Worm (Caenorhabditis elegans) whole organism, late embryonic: ENCODE measurements around the gene sru-24.

Source experiments
- C38D4.7 ChIP-seq: fragments of 200-800 bp; sonication (Bioruptor generic); optimal IDR thresholded peaks from 2 replicates; lab custom pipeline; 2018; ENCODE audit warnings: mild to moderate bottlenecking, missing genetic modification characterization, moderate library complexity, missing compliant biosample characterization
- F13H6.1 ChIP-seq: sonication (generic microtip); optimal IDR thresholded peaks from 2 replicates; lab custom pipeline; 2016; ENCODE audit warnings: missing genetic modification characterization, missing compliant biosample characterization
- K02D7.2 ChIP-seq: sonication (generic microtip); optimal IDR thresholded peaks from 2 replicates; lab custom pipeline; 2017; ENCODE audit warnings: mild to moderate bottlenecking, missing genetic modification characterization, missing compliant biosample characterization
- K09A11.1 ChIP-seq: sonication (generic microtip); optimal IDR thresholded peaks from 2 replicates; lab custom pipeline; 2017; ENCODE audit warnings: antibody characterized with exemption, mild to moderate bottlenecking, missing genetic modification characterization, missing compliant biosample characterization; ENCODE audit not compliant: insufficient read depth
- T23F11.4 ChIP-seq: fragments of 200-800 bp; sonication (Bioruptor generic); optimal IDR thresholded peaks from 2 replicates; lab custom pipeline; 2018; ENCODE audit warnings: mild to moderate bottlenecking, missing genetic modification characterization, missing compliant biosample characterization
- Y22D7AL.16 ChIP-seq: sonication (generic microtip); optimal IDR thresholded peaks from 2 replicates; lab custom pipeline; 2016; ENCODE audit warnings: missing genetic modification characterization, missing compliant biosample characterization
- ahr-1 ChIP-seq: sonication (generic microtip); optimal IDR thresholded peaks from 2 replicates; lab custom pipeline; 2016; ENCODE audit warnings: missing genetic modification characterization, missing compliant biosample characterization
- ama-1 ChIP-seq: fragments of 150-350 bp; optimal IDR thresholded peaks from 2 replicates; lab custom pipeline; 2014
- ceh-18 ChIP-seq: sonication (generic microtip); optimal IDR thresholded peaks from 2 replicates; lab custom pipeline; 2016; ENCODE audit warnings: missing genetic modification characterization, missing compliant biosample characterization
- ceh-2 ChIP-seq: sonication (generic microtip); optimal IDR thresholded peaks from 2 replicates; lab custom pipeline; 2016; ENCODE audit warnings: missing genotype, missing genetic modification characterization, missing compliant biosample characterization
- ceh-22 ChIP-seq: sonication (generic microtip); optimal IDR thresholded peaks from 2 replicates; lab custom pipeline; 2017; ENCODE audit warnings: missing biosample characterization, missing genetic modification characterization
- ceh-24 ChIP-seq: sonication (generic microtip); optimal IDR thresholded peaks from 2 replicates; lab custom pipeline; 2016; ENCODE audit warnings: mild to moderate bottlenecking, missing genetic modification characterization, missing compliant biosample characterization
- ceh-30 ChIP-seq: fragments of 150-350 bp; optimal IDR thresholded peaks from 2 replicates; lab custom pipeline; 2014; ENCODE audit warnings: missing biosample characterization, missing genetic modification characterization
- ceh-45 ChIP-seq: fragments of 200-800 bp; sonication (Bioruptor generic); IDR thresholded peaks from 2 replicates; pipeline ENCODE4 v1.3.6; 2022; ENCODE audit warnings: missing genetic modification reagents, missing genetic modification characterization, missing compliant biosample characterization
- ceh-6 ChIP-seq: fragments of 200-800 bp; sonication (Bioruptor generic); optimal IDR thresholded peaks from 2 replicates; lab custom pipeline; 2018; ENCODE audit warnings: mild to moderate bottlenecking, missing genetic modification characterization, missing compliant biosample characterization
- ceh-9 ChIP-seq: sonication (generic microtip); optimal IDR thresholded peaks from 2 replicates; lab custom pipeline; 2016; ENCODE audit warnings: mild to moderate bottlenecking, missing genetic modification characterization, inconsistent platforms, missing compliant biosample characterization
- che-1 ChIP-seq: sonication (generic microtip); optimal IDR thresholded peaks from 2 replicates; lab custom pipeline; 2016; ENCODE audit warnings: mild to moderate bottlenecking, missing genetic modification characterization, missing compliant biosample characterization
- dmd-4 ChIP-seq: sonication (generic microtip); optimal IDR thresholded peaks from 2 replicates; lab custom pipeline; 2016; ENCODE audit warnings: borderline replicate concordance, missing genetic modification characterization, missing compliant biosample characterization
- elt-2 ChIP-seq: sonication (generic microtip); optimal IDR thresholded peaks from 2 replicates; lab custom pipeline; 2016; ENCODE audit warnings: missing genetic modification reagents, missing genetic modification characterization, missing compliant biosample characterization
- elt-4 ChIP-seq: sonication (generic microtip); optimal IDR thresholded peaks from 2 replicates; lab custom pipeline; 2016; ENCODE audit warnings: missing genetic modification characterization, missing compliant biosample characterization
- ets-4 ChIP-seq: sonication (generic microtip); optimal IDR thresholded peaks from 2 replicates; lab custom pipeline; 2016; ENCODE audit warnings: missing genetic modification characterization, missing compliant biosample characterization
- fax-1 ChIP-seq: sonication (generic microtip); optimal IDR thresholded peaks from 2 replicates; lab custom pipeline; 2016; ENCODE audit warnings: missing genotype, missing genetic modification characterization, missing compliant biosample characterization
- fkh-10 ChIP-seq: fragments of 150-350 bp; optimal IDR thresholded peaks from 2 replicates; lab custom pipeline; 2014; ENCODE audit warnings: missing biosample characterization, missing genetic modification reagents, missing genetic modification characterization
- hlh-13 ChIP-seq: fragments of 200-800 bp; sonication (Bioruptor generic); optimal IDR thresholded peaks from 2 replicates; lab custom pipeline; 2018; ENCODE audit warnings: mild to moderate bottlenecking, missing genetic modification characterization, missing compliant biosample characterization
- hlh-30 ChIP-seq: sonication (generic microtip); optimal IDR thresholded peaks from 2 replicates; lab custom pipeline; 2017; ENCODE audit warnings: antibody characterized with exemption, missing genetic modification characterization, missing compliant biosample characterization; ENCODE audit not compliant: insufficient read depth
- hlh-6 ChIP-seq: sonication (generic microtip); optimal IDR thresholded peaks from 2 replicates; lab custom pipeline; 2016; ENCODE audit warnings: missing genotype, missing genetic modification characterization, missing compliant biosample characterization
- lim-6 ChIP-seq: sonication (generic microtip); optimal IDR thresholded peaks from 2 replicates; lab custom pipeline; 2016; ENCODE audit warnings: missing genetic modification characterization, missing compliant biosample characterization
- madf-2 ChIP-seq: sonication (generic microtip); optimal IDR thresholded peaks from 2 replicates; lab custom pipeline; 2017; ENCODE audit warnings: missing genetic modification characterization, missing compliant biosample characterization
- nfya-1 ChIP-seq: sonication (generic microtip); optimal IDR thresholded peaks from 2 replicates; lab custom pipeline; 2017; ENCODE audit warnings: missing genetic modification characterization, mild to moderate bottlenecking, missing compliant biosample characterization, antibody characterized with exemption, moderate library complexity
- nhr-11 ChIP-seq: fragments of 150-350 bp; optimal IDR thresholded peaks from 2 replicates; lab custom pipeline; 2014; ENCODE audit warnings: missing biosample characterization, missing genetic modification characterization
- odd-2 ChIP-seq: sonication (generic microtip); optimal IDR thresholded peaks from 2 replicates; lab custom pipeline; 2017; ENCODE audit warnings: antibody characterized with exemption, mild to moderate bottlenecking, missing genetic modification characterization, missing compliant biosample characterization
- pat-9 ChIP-seq: fragments of 200-800 bp; sonication (Bioruptor generic); optimal IDR thresholded peaks from 2 replicates; lab custom pipeline; 2018; ENCODE audit warnings: mild to moderate bottlenecking, missing genetic modification characterization, moderate library complexity, missing compliant biosample characterization
- pha-4 ChIP-seq: fragments of 150-350 bp; optimal IDR thresholded peaks from 2 replicates; lab custom pipeline; 2018; ENCODE audit warnings: missing biosample characterization, missing genetic modification reagents, missing genetic modification characterization
- pros-1 ChIP-seq: fragments of 150-350 bp; optimal IDR thresholded peaks from 2 replicates; lab custom pipeline; 2014; ENCODE audit warnings: missing biosample characterization, missing genetic modification reagents, missing genetic modification characterization
- ref-2 ChIP-seq: sonication (generic microtip); optimal IDR thresholded peaks from 2 replicates; lab custom pipeline; 2016; ENCODE audit warnings: missing genetic modification characterization, missing compliant biosample characterization
- rnt-1 ChIP-seq: sonication (generic microtip); optimal IDR thresholded peaks from 2 replicates; lab custom pipeline; 2016; ENCODE audit warnings: missing genetic modification characterization, missing compliant biosample characterization
- sdc-2 ChIP-seq: sonication (generic microtip); optimal IDR thresholded peaks from 2 replicates; lab custom pipeline; 2016; ENCODE audit warnings: missing genotype, missing genetic modification characterization, missing compliant biosample characterization
- tbx-7 ChIP-seq: sonication (generic microtip); optimal IDR thresholded peaks from 2 replicates; lab custom pipeline; 2016; ENCODE audit warnings: missing genotype, missing genetic modification characterization, missing compliant biosample characterization
- ttx-3 ChIP-seq: sonication (generic microtip); optimal IDR thresholded peaks from 2 replicates; lab custom pipeline; 2016; ENCODE audit warnings: missing genetic modification reagents, missing genetic modification characterization, missing compliant biosample characterization
- unc-42 ChIP-seq: sonication (generic microtip); optimal IDR thresholded peaks from 2 replicates; lab custom pipeline; 2016; ENCODE audit warnings: missing genotype, missing genetic modification characterization, missing compliant biosample characterization
- unc-55 ChIP-seq: sonication (generic microtip); optimal IDR thresholded peaks from 2 replicates; lab custom pipeline; 2017; ENCODE audit warnings: missing biosample characterization, missing genetic modification reagents, missing genetic modification characterization
- ztf-16 ChIP-seq: sonication (generic microtip); optimal IDR thresholded peaks from 2 replicates; lab custom pipeline; 2017; ENCODE audit warnings: missing genetic modification characterization, missing compliant biosample characterization

sru-24 gene

DNA sequence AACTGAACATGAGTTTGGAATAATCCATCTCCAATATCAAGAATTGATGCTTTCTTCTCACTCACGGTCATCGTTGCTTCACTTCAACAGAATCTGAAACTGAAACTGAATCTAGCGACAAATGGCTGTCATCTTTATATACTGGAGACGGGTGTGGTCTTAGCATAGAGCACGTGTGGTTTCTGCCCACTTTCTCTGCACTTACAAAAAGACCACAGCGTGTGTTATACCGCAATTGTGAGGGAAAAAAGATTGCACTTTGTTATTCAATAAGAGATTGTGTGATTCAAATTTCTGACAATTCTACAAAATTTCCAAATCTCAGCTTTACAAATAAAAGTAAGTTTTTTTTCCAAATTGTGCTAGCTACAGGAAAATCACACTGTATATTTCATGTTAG, 25.1 kb downstream of the sru-24 start, which contains the start of gene F48G7.12:
Gene F48G7.12 (minus strand): TSS at position 101 of the 400 bp plus-strand sequence.
- TF ChIP-seq unc-55 (no peak), elt-4 (no peak), T23F11.4 (no peak), K02D7.2 (tag; lab: Kevin White, UChicago) (no peak), pat-9 (tag; lab: Kevin White, UChicago) (no peak), elt-2 (tag; lab: Kevin White, UChicago) (no peak), ets-4 (tag; lab: Kevin White, UChicago) (no peak), ceh-18 (no peak), ceh-30 (no peak)

DNA sequence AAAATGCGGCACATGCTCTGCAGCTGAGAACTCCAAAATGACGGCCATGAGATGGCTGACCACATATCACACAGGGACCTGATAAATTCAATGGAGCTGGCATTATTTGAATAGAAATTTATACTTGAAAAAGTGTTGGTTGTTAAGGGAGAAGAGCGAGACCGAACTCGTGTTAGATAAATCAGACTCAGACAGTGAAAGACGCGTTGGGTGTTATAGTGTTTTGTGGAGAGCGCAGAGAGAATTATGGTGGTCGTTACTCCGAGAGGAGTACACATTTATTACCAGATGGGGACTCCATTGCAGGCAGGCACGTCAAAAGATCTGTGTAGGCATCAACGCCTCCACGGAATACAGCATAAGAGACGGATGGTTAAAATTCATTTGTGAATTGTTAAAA, 28.5 kb downstream of the sru-24 start, which contains the start of gene nhr-190:
Gene nhr-190 (minus strand): TSS at position 175 of the 400 bp plus-strand sequence.
- TF ChIP-seq rnt-1 (tag; lab: Kevin White, UChicago) (no peak), dmd-4 (tag; lab: Kevin White, UChicago) (no peak), ceh-6 (GFP tag; lab: Kevin White, UChicago) (no peak), ceh-22 (no peak), fkh-10 (GFP tag; lab: Kevin White, UChicago) (no peak), F13H6.1 (no peak), madf-2 (tag; lab: Kevin White, UChicago) (no peak), fax-1 (tag; lab: Kevin White, UChicago) (no peak), ama-1 (no peak), hlh-30 (peak; percentile 29), ceh-45 (no peak), nfya-1 (peak; percentile 18), elt-2 (tag; lab: Kevin White, UChicago) (no peak), ref-2 (tag; lab: Kevin White, UChicago) (no peak)

ce11 chrV:638328-638727, 32.9 kb downstream of the sru-24 start, which contains the start of gene srj-37:
srj-37 (plus strand) TSS chrV:638628.
- TF ChIP-seq ztf-16 (tag; lab: Kevin White, UChicago) (no peak), ttx-3 (no peak), C38D4.7 (no peak), pha-4 (tag; lab: Kevin White, UChicago) (no peak), K02D7.2 (tag; lab: Kevin White, UChicago) (no peak), ama-1 (no peak), rnt-1 (tag; lab: Kevin White, UChicago) (no peak), ceh-2 (no peak), Y22D7AL.16 (tag; lab: Kevin White, UChicago) (no peak), nhr-11 (tag; lab: Kevin White, UChicago) (no peak), elt-2 (tag; lab: Kevin White, UChicago) (no peak), ceh-9 (tag; lab: Kevin White, UChicago) (no peak), F13H6.1 (no peak), odd-2 (no peak)

DNA sequence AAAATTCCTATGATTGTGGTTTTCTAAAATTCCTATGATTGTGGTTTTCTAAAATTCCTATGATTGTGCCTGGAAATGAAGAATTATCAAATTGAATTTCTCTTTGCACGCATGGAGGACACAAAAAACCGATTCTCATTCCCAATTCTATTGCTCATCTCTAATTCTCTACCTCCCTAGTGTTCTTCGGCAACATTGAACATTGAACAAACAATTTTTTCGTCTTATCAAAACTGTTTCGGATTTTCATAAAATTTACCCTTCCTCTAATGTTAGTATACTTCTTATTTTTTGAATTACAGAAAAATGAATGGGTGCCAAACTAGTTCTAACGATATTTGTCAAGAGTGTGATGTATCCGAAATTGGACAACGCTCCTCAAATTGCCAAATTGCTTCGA, 35.0 kb downstream of the sru-24 start, which contains the start of gene pals-31:
Gene pals-31 (plus strand): TSS at position 301 of the 400 bp plus-strand sequence.
- TF ChIP-seq pros-1 (tag; lab: Kevin White, UChicago), result no peak
- no peak for TF ChIP-seq hlh-13 (GFP tag; lab: Kevin White, UChicago)
- no peak for TF ChIP-seq sdc-2 (tag; lab: Kevin White, UChicago)
- no peak for TF ChIP-seq dmd-4 (tag; lab: Kevin White, UChicago)
- TF ChIP-seq ceh-6 (GFP tag; lab: Kevin White, UChicago), result no peak
- no peak for TF ChIP-seq elt-4
- TF ChIP-seq ceh-24, result no peak
- no peak for TF ChIP-seq ahr-1
- no peak for TF ChIP-seq ttx-3
- no peak for TF ChIP-seq che-1
- no peak for TF ChIP-seq unc-42 (tag; lab: Kevin White, UChicago)
- no peak for TF ChIP-seq tbx-7 (tag; lab: Kevin White, UChicago)
- no peak for TF ChIP-seq rnt-1 (tag; lab: Kevin White, UChicago)
- no peak for TF ChIP-seq K09A11.1 (tag; lab: Kevin White, UChicago)
- no peak for TF ChIP-seq ama-1
- no peak for TF ChIP-seq elt-2 (tag; lab: Kevin White, UChicago)
- TF ChIP-seq lim-6 (tag; lab: Kevin White, UChicago), result no peak
- no peak for TF ChIP-seq hlh-6 (tag; lab: Kevin White, UChicago)
- TF ChIP-seq, all 69 proteins: peak for 0
